Worm (Caenorhabditis elegans): ENCODE results near the gene F14H3.14.

DNA sequence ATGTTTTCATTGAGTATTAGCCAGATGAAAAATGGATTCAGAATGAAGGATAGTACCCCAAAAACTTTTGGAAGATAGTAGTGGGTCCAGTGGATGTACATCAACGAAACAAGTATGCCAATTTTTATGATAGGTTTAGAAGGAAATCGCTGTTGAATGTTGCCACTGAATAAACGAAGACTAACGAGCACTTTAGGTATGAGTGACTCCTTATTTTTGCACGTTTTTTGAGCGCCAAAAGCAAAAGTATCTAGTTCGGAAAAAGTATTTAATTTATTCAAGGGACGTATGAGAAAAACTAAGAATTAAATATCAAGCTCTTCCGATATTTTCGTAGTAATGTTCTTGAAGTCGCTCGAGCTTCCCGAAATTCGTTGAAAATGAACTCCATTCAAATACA is 11.2 kb upstream of the F14H3.14 start, which contains the start of gene srj-10:
- no peak for TF ChIP-seq flt-1 (GFP tag; IDR thresholded peaks at IDR 0.05)
- TF ChIP-seq med-1 (GFP tag; optimal IDR thresholded peaks at IDR 0.05; ENCODE audit: insufficient read depth), result no peak

Data from whole organism, midembryonic.